Worm (Caenorhabditis elegans): ENCODE results near the gene rpl-6.

- TF ChIP-seq tab-1 (GFP tag; IDR thresholded peaks at IDR 0.05) (no peak), ref-1 (GFP tag; conservative IDR thresholded peaks at IDR 0.05) (no peak), T22C8.4 (GFP tag; IDR thresholded peaks at IDR 0.05) (no peak), flt-1 (GFP tag; IDR thresholded peaks at IDR 0.05) (no peak), cog-1 (tag; optimal IDR thresholded peaks at IDR 0.05) (no peak), med-1 (GFP tag; optimal IDR thresholded peaks at IDR 0.05; ENCODE audit: insufficient read depth) (no peak), ztf-23 (GFP tag; IDR thresholded peaks at IDR 0.05) (no peak), klf-2 (GFP tag; conservative IDR thresholded peaks at IDR 0.05) (no peak), ztf-29 (GFP tag; IDR thresholded peaks at IDR 0.05) (no peak)
Measured at ce11 chrIII:7223029-7223428, 14.8 kb downstream of the rpl-6 start, which contains the start of gene der-2.
